Fruit fly (Drosophila melanogaster) S2 (cell line): Measurements from ENCODE around the gene Galphai.

ENCODE experiments used
- CG8478 ChIP-seq: fragments of >200 bp; optimal IDR thresholded peaks from 2 replicates; lab custom pipeline; 2018
- CTCF ChIP-seq, 2 experiments: fragments of >200 bp; optimal IDR thresholded peaks; 2 replicates each; lab custom pipeline; 2018

Gene Galphai

dm6 chr3L:6995364-6995749 lies 15.5 kb upstream of the Galphai start:
- TF ChIP-seq CG8478 (lab: Kevin White, UChicago), result no peak
- peak; percentile 81 to 86 for TF ChIP-seq CTCF (optimal IDR thresholded peaks at IDR 0.05; lab: Kevin White, UChicago)

dm6 chr3L:6994464-6995363 lies 14.9 kb upstream of the Galphai start:
- TF ChIP-seq CTCF (optimal IDR thresholded peaks at IDR 0.05; lab: Kevin White, UChicago), result peak; percentile 69 to 89

dm6 chr3L:6993350-6993749 lies 13.5 kb upstream of the Galphai start:
- TF ChIP-seq CTCF (optimal IDR thresholded peaks at IDR 0.05; lab: Kevin White, UChicago) (no peak), CG8478 (lab: Kevin White, UChicago) (no peak)

- TF ChIP-seq CTCF (optimal IDR thresholded peaks at IDR 0.05; lab: Kevin White, UChicago) (no peak), CG8478 (lab: Kevin White, UChicago) (no peak)
Measured at dm6 chr3L:6990288-6990687, 10.4 kb upstream of the Galphai start, which contains the start of gene bin. Gene bin (plus strand): TSS chr3L:6990622.

- TF ChIP-seq CG8478 (lab: Kevin White, UChicago) (no peak), CTCF (optimal IDR thresholded peaks at IDR 0.05; lab: Kevin White, UChicago) (no peak)
Measured at dm6 chr3L:6988942-6989569, 9.2 kb upstream of the Galphai start.

dm6 chr3L:6984486-6984885 lies 4.6 kb upstream of the Galphai start, which contains the start of the genes CG32388 and CG43439:
Gene CG32388 (minus strand): TSS chr3L:6984586.
Gene CG43439 (minus strand): TSS chr3L:6984586.
- no peak for TF ChIP-seq CTCF (optimal IDR thresholded peaks at IDR 0.05; lab: Kevin White, UChicago)
- no peak for TF ChIP-seq CG8478 (lab: Kevin White, UChicago)

- TF ChIP-seq CTCF (optimal IDR thresholded peaks at IDR 0.05; lab: Kevin White, UChicago), result no peak
- TF ChIP-seq CG8478 (lab: Kevin White, UChicago), result no peak
Measured at dm6 chr3L:6981823-6982222, 2.0 kb upstream of the Galphai start.

dm6 chr3L:6981109-6981741 lies 1.4 kb upstream of the Galphai start:
- TF ChIP-seq CG8478 (lab: Kevin White, UChicago), result no peak
- no peak for TF ChIP-seq CTCF (optimal IDR thresholded peaks at IDR 0.05; lab: Kevin White, UChicago)

dm6 chr3L:6980553-6980952 lies 709 bp upstream of the Galphai start:
- no peak for TF ChIP-seq CG8478 (lab: Kevin White, UChicago)
- no peak for TF ChIP-seq CTCF (optimal IDR thresholded peaks at IDR 0.05; lab: Kevin White, UChicago)

- TF ChIP-seq CTCF (optimal IDR thresholded peaks at IDR 0.05; lab: Kevin White, UChicago) (no peak), CG8478 (lab: Kevin White, UChicago) (no peak)
Measured at dm6 chr3L:6978757-6979386, 972 bp downstream of the Galphai start.

dm6 chr3L:6978030-6978683 lies 1.7 kb downstream of the Galphai start:
- TF ChIP-seq CG8478 (lab: Kevin White, UChicago), result no peak

- TF ChIP-seq CTCF (optimal IDR thresholded peaks at IDR 0.05; lab: Kevin White, UChicago) (no peak), CG8478 (lab: Kevin White, UChicago) (no peak)
Measured at dm6 chr3L:6977391-6977790, 2.5 kb downstream of the Galphai start.

dm6 chr3L:6976601-6977140 lies 3.2 kb downstream of the Galphai start:
- TF ChIP-seq CTCF (optimal IDR thresholded peaks at IDR 0.05; lab: Kevin White, UChicago), result no peak
- TF ChIP-seq CG8478 (lab: Kevin White, UChicago), result no peak

- TF ChIP-seq CTCF (optimal IDR thresholded peaks at IDR 0.05; lab: Kevin White, UChicago), result no peak
- TF ChIP-seq CG8478 (lab: Kevin White, UChicago), result no peak
Measured at dm6 chr3L:6975875-6976274, 4.0 kb downstream of the Galphai start.
